Worm (Caenorhabditis elegans) whole organism, L2 larva: Measurements from ENCODE around the gene ZC53.1.

Experiments
- C34F6.9 ChIP-seq: fragments of 150-350 bp; optimal IDR thresholded peaks from 2 replicates; lab custom pipeline; 2014; ENCODE audit warnings: missing biosample characterization, missing genetic modification characterization
- R02D3.7 ChIP-seq: fragments of 150-350 bp; optimal IDR thresholded peaks from 2 replicates; lab custom pipeline; 2014; ENCODE audit warnings: missing biosample characterization, missing genetic modification characterization
- Y55F3AM.14 ChIP-seq: fragments of 200-800 bp; sonication (Bioruptor generic); optimal IDR thresholded peaks from 2 replicates; lab custom pipeline; 2018; ENCODE audit warnings: mild to moderate bottlenecking, missing genetic modification characterization, missing compliant biosample characterization
- ZK546.5 ChIP-seq: sonication (generic microtip); optimal IDR thresholded peaks from 2 replicates; lab custom pipeline; 2017; ENCODE audit warnings: missing biosample characterization, missing genetic modification characterization
- alr-1 ChIP-seq: fragments of 150-350 bp; optimal IDR thresholded peaks from 2 replicates; lab custom pipeline; 2014; ENCODE audit warnings: missing biosample characterization, missing genetic modification characterization
- aly-2 ChIP-seq: fragments of 150-350 bp; optimal IDR thresholded peaks from 2 replicates; lab custom pipeline; 2014; ENCODE audit warnings: missing biosample characterization, missing genetic modification characterization
- ama-1 ChIP-seq: fragments of 150-350 bp; optimal IDR thresholded peaks from 2 replicates; lab custom pipeline; 2018; ENCODE audit warnings: inconsistent platforms
- blmp-1 ChIP-seq: sonication (generic microtip); optimal IDR thresholded peaks from 2 replicates; lab custom pipeline; 2017; ENCODE audit warnings: missing genetic modification characterization, mild to moderate bottlenecking, missing compliant biosample characterization, antibody characterized with exemption, moderate library complexity; ENCODE audit not compliant: insufficient read depth
- crh-2 ChIP-seq: sonication (generic microtip); optimal IDR thresholded peaks from 2 replicates; lab custom pipeline; 2017; ENCODE audit warnings: missing biosample characterization, missing genetic modification characterization
- dmd-4 ChIP-seq: sonication (generic microtip); optimal IDR thresholded peaks from 2 replicates; lab custom pipeline; 2017; ENCODE audit warnings: missing biosample characterization, missing genetic modification characterization
- elt-1 ChIP-seq: fragments of 150-350 bp; optimal IDR thresholded peaks from 2 replicates; lab custom pipeline; 2014; ENCODE audit warnings: missing biosample characterization, missing genetic modification characterization
- elt-3 ChIP-seq: sonication (generic microtip); optimal IDR thresholded peaks from 2 replicates; lab custom pipeline; 2017; ENCODE audit warnings: missing biosample characterization, missing genetic modification characterization
- fos-1 ChIP-seq: fragments of 150-350 bp; optimal IDR thresholded peaks from 2 replicates; lab custom pipeline; 2014; ENCODE audit warnings: missing biosample characterization, missing genetic modification characterization
- gmeb-1 ChIP-seq: fragments of 150-350 bp; optimal IDR thresholded peaks from 2 replicates; lab custom pipeline; 2014; ENCODE audit warnings: missing biosample characterization, missing genetic modification characterization
- lin-11 ChIP-seq: fragments of 150-350 bp; sonication (generic microtip); optimal IDR thresholded peaks from 2 replicates; lab custom pipeline; 2014; ENCODE audit warnings: missing biosample characterization, missing genetic modification characterization, inconsistent platforms, mixed read lengths
- lin-13 ChIP-seq: fragments of 150-350 bp; optimal IDR thresholded peaks from 2 replicates; lab custom pipeline; 2014; ENCODE audit warnings: missing biosample characterization, missing genetic modification reagents, missing genetic modification characterization
- lin-39 ChIP-seq: fragments of 150-350 bp; optimal IDR thresholded peaks from 2 replicates; lab custom pipeline; 2014; ENCODE audit warnings: missing biosample characterization, missing genetic modification reagents, missing genetic modification characterization
- lsy-2 ChIP-seq, 2 experiments: fragments of 150-350 bp in 1 of 2; sonication (generic microtip) in 1 of 2; optimal IDR thresholded peaks; 2 replicates each; lab custom pipeline; 2014 to 2017; ENCODE audit warnings: missing biosample characterization in 2 of 2, missing genetic modification characterization in 2 of 2
- mab-5 ChIP-seq: fragments of 150-350 bp; optimal IDR thresholded peaks from 2 replicates; lab custom pipeline; 2014; ENCODE audit warnings: missing biosample characterization, missing genetic modification characterization
- mbf-1 ChIP-seq: sonication (generic microtip); optimal IDR thresholded peaks from 2 replicates; lab custom pipeline; 2017; ENCODE audit warnings: missing biosample characterization, missing genetic modification characterization
- nhr-10 ChIP-seq: sonication (generic microtip); optimal IDR thresholded peaks from 2 replicates; lab custom pipeline; 2017; ENCODE audit warnings: missing biosample characterization, missing genetic modification characterization
- nhr-11 ChIP-seq: fragments of 150-350 bp; optimal IDR thresholded peaks from 2 replicates; lab custom pipeline; 2014; ENCODE audit warnings: missing biosample characterization, missing genetic modification characterization
- nhr-12 ChIP-seq: fragments of 150-350 bp; optimal IDR thresholded peaks from 2 replicates; lab custom pipeline; 2014; ENCODE audit warnings: missing biosample characterization, missing genetic modification characterization
- nhr-129 ChIP-seq: fragments of 150-350 bp; optimal IDR thresholded peaks from 2 replicates; lab custom pipeline; 2014; ENCODE audit warnings: missing biosample characterization, missing genetic modification characterization
- nhr-21 ChIP-seq: fragments of 150-350 bp; optimal IDR thresholded peaks from 2 replicates; lab custom pipeline; 2014; ENCODE audit warnings: missing biosample characterization, missing genetic modification characterization
- nhr-23 ChIP-seq: fragments of 150-350 bp; optimal IDR thresholded peaks from 2 replicates; lab custom pipeline; 2014; ENCODE audit warnings: missing biosample characterization, missing genetic modification reagents, missing genetic modification characterization
- nhr-237 ChIP-seq: fragments of 150-350 bp; optimal IDR thresholded peaks from 2 replicates; lab custom pipeline; 2014; ENCODE audit warnings: missing biosample characterization, missing genetic modification characterization
- nhr-25 ChIP-seq: fragments of 150-350 bp; sonication (generic microtip); optimal IDR thresholded peaks from 3 replicates; lab custom pipeline; 2014; ENCODE audit warnings: missing biosample characterization, missing genetic modification characterization
- nhr-6 ChIP-seq: fragments of 150-350 bp; optimal IDR thresholded peaks from 2 replicates; lab custom pipeline; 2014; ENCODE audit warnings: missing biosample characterization, missing genetic modification characterization
- nhr-77 ChIP-seq: fragments of 150-350 bp; optimal IDR thresholded peaks from 2 replicates; lab custom pipeline; 2014; ENCODE audit warnings: missing biosample characterization, missing genetic modification characterization
- sem-4 ChIP-seq: fragments of 150-350 bp; optimal IDR thresholded peaks from 2 replicates; lab custom pipeline; 2014; ENCODE audit warnings: missing biosample characterization, missing genetic modification reagents, missing genetic modification characterization
- skn-1 ChIP-seq: sonication (generic microtip); optimal IDR thresholded peaks from 2 replicates; lab custom pipeline; 2017; ENCODE audit warnings: missing biosample characterization, missing genetic modification characterization
- sma-3 ChIP-seq: sonication (generic microtip); optimal IDR thresholded peaks from 2 replicates; lab custom pipeline; 2016; ENCODE audit warnings: missing genetic modification reagents, missing genetic modification characterization, missing compliant biosample characterization
- sma-9 ChIP-seq, 2 experiments: fragments of 150-350 bp in 1 of 2; sonication (generic microtip) in 1 of 2; optimal IDR thresholded peaks; 2 replicates each; lab custom pipeline; 2014 to 2016; ENCODE audit warnings: missing genetic modification characterization in 2 of 2, mild to moderate bottlenecking in 1 of 2, missing biosample characterization in 1 of 2, missing compliant biosample characterization in 1 of 2, missing genetic modification reagents in 1 of 2, moderate library complexity in 1 of 2
- snpc-4 ChIP-seq: fragments of 150-350 bp; optimal IDR thresholded peaks from 2 replicates; lab custom pipeline; 2014; ENCODE audit warnings: missing biosample characterization, missing genetic modification characterization
- unc-39 ChIP-seq: fragments of 150-350 bp; optimal IDR thresholded peaks from 2 replicates; lab custom pipeline; 2014; ENCODE audit warnings: missing biosample characterization, missing genetic modification characterization
- unc-55 ChIP-seq: fragments of 150-350 bp; sonication (generic microtip); optimal IDR thresholded peaks from 3 replicates; lab custom pipeline; 2014; ENCODE audit warnings: missing biosample characterization, missing genetic modification reagents, missing genetic modification characterization
- unc-62 ChIP-seq: fragments of 150-350 bp; optimal IDR thresholded peaks from 2 replicates; lab custom pipeline; 2014; ENCODE audit warnings: missing biosample characterization, missing genetic modification reagents, missing genetic modification characterization
- zag-1 ChIP-seq: fragments of 150-350 bp; optimal IDR thresholded peaks from 2 replicates; lab custom pipeline; 2014; ENCODE audit warnings: missing biosample characterization, missing genetic modification characterization
- ztf-1 ChIP-seq: fragments of 200-800 bp; sonication (Bioruptor generic); conservative IDR thresholded peaks from 2 replicates; pipeline ENCODE4 v1.3.6; 2022; ENCODE audit warnings: missing genetic modification characterization, missing compliant biosample characterization
- ztf-11 ChIP-seq: sonication (generic microtip); optimal IDR thresholded peaks from 2 replicates; lab custom pipeline; 2017; ENCODE audit warnings: missing biosample characterization, missing genetic modification characterization
- ztf-4 ChIP-seq: fragments of 150-350 bp; optimal IDR thresholded peaks from 2 replicates; lab custom pipeline; 2014; ENCODE audit warnings: missing biosample characterization, missing genetic modification characterization

Gene ZC53.1

ce11 chrX:1924138-1924537 lies 11.0 kb upstream of the ZC53.1 start, which contains the start of gene ZC53.2:
ZC53.2 (minus strand) TSS chrX:1924238.
- TF ChIP-seq gmeb-1 (tag; lab: Kevin White, UChicago) = no peak
- TF ChIP-seq nhr-21 (tag; lab: Kevin White, UChicago) = no peak
- no peak for TF ChIP-seq dmd-4 (tag; lab: Kevin White, UChicago)
- no peak for TF ChIP-seq ztf-4 (tag; lab: Kevin White, UChicago)
- no peak for TF ChIP-seq nhr-25 (tag; lab: Kevin White, UChicago)
- no peak for TF ChIP-seq sem-4 (tag; lab: Kevin White, UChicago)
- TF ChIP-seq unc-39 (tag; lab: Kevin White, UChicago) = no peak
- no peak for TF ChIP-seq unc-62 (GFP tag; lab: Kevin White, UChicago)
- TF ChIP-seq mbf-1 = no peak
- no peak for TF ChIP-seq nhr-77 (tag; lab: Kevin White, UChicago)
- no peak for TF ChIP-seq lin-13 (GFP tag; lab: Kevin White, UChicago)
- TF ChIP-seq, all 48 proteins: peak for 0

DNA sequence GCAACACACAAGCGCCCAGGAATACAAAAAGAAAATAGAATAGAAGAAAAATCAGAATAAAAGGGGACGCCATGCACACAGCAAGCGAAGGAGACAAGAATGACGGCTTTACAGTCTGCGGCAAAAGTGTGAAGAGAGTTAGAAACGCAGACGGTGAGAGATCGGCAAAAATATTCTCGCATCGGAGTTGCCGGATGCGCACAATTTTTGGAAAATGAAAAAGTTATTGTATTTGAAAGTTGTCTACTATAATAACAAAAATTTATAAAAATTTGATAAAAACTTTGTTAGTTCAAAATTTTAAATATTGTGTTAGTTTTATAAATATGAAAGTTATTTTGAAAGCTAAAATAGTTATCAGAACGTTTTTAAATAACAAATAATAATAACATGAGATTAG lies 9.1 kb upstream of the ZC53.1 start, which contains the start of gene ZC53.22:
ZC53.22 (minus strand) TSS at position 101 of the 400 bp plus-strand sequence.
- TF ChIP-seq elt-1 (tag; lab: Kevin White, UChicago) (no peak), C34F6.9 (tag; lab: Kevin White, UChicago) (no peak), crh-2 (tag; lab: Kevin White, UChicago) (no peak)

DNA sequence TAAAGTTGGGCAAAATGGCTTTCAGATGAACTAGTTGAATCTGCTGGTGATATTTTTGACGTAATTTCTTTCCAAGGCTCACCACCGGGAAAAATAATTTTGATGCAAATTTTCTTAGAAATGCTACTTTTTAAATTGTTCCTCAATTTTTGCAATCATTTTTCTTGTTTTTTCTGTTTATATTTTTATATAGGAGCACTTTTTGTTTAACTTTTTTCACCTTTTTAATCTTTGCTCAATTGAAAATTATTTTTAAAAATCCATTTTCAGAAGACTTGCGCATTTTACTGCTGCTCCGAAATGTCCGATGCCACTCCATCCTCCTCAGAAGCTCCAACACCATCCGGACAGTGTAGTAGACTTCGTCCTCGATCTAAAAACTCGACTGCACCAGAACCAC lies 4.0 kb upstream of the ZC53.1 start, which contains the start of gene dot-1.5:
dot-1.5 (plus strand) TSS at position 301 of the 400 bp plus-strand sequence.
- TF ChIP-seq unc-39 (tag; lab: Kevin White, UChicago) = no peak
- TF ChIP-seq mab-5 (tag; lab: Kevin White, UChicago) = no peak
- TF ChIP-seq ztf-1 = no peak
- no peak for TF ChIP-seq nhr-129 (tag; lab: Kevin White, UChicago)
- TF ChIP-seq unc-55 = no peak
- no peak for TF ChIP-seq gmeb-1 (tag; lab: Kevin White, UChicago)
- TF ChIP-seq sma-9 (GFP tag; optimal IDR thresholded peaks at IDR 0.05; lab: Kevin White, UChicago) = no peak
- no peak for TF ChIP-seq sma-9 (tag; optimal IDR thresholded peaks at IDR 0.05; lab: Kevin White, UChicago)
- TF ChIP-seq R02D3.7 (tag; lab: Kevin White, UChicago) = no peak
- no peak for TF ChIP-seq Y55F3AM.14 (GFP tag; lab: Kevin White, UChicago)
- TF ChIP-seq nhr-10 (tag; lab: Kevin White, UChicago) = no peak
- no peak for TF ChIP-seq nhr-23 (tag; lab: Kevin White, UChicago)
- no peak for TF ChIP-seq nhr-21 (tag; lab: Kevin White, UChicago)

DNA sequence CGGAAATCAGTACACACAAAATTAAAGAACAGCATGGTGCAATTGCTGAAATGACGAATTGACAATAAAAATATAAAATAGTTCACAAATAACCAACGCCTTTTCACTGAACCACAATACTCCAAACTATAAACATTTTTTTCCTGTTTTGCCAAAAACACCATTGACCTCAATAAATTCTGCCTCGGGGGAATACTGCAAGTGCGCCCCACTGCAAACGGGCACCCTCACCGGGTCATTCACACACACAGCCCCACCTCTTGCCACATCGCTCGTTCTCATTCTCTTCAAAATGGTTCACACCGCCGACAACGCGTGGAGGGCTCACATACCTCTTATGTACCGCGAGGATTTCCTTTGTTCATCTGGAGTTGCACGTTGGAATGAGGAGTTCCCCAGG lies 1.9 kb upstream of the ZC53.1 start, which contains the start of gene rgs-9:
rgs-9 (plus strand) TSS at position 237 of the 400 bp plus-strand sequence.
- no peak for TF ChIP-seq alr-1
- no peak for TF ChIP-seq lsy-2 (tag; optimal IDR thresholded peaks at IDR 0.05; lab: Kevin White, UChicago)
- TF ChIP-seq ztf-11 = no peak
- no peak for TF ChIP-seq skn-1 (tag; lab: Kevin White, UChicago)
- no peak for TF ChIP-seq unc-62 (GFP tag; lab: Kevin White, UChicago)
- TF ChIP-seq blmp-1 (tag; lab: Kevin White, UChicago) = no peak
- no peak for TF ChIP-seq crh-2 (tag; lab: Kevin White, UChicago)

ce11 chrX:1909353-1909752 lies 3.8 kb downstream of the ZC53.1 start:
- TF ChIP-seq ZK546.5 (tag; lab: Kevin White, UChicago) (peak; percentile 4), mab-5 (tag; lab: Kevin White, UChicago) (peak; percentile 89), sma-3 (GFP tag; lab: Kevin White, UChicago) (peak; percentile 83), alr-1 (no peak), nhr-237 (tag; lab: Kevin White, UChicago) (peak; percentile 82), lin-11 (tag; lab: Kevin White, UChicago) (peak; percentile 84), dmd-4 (tag; lab: Kevin White, UChicago) (no peak), R02D3.7 (tag; lab: Kevin White, UChicago) (peak; percentile 18), fos-1 (tag; lab: Kevin White, UChicago) (peak; percentile 48), lin-13 (GFP tag; lab: Kevin White, UChicago) (no peak), nhr-23 (tag; lab: Kevin White, UChicago) (no peak), nhr-6 (tag; lab: Kevin White, UChicago) (peak; percentile 39), sem-4 (tag; lab: Kevin White, UChicago) (peak; percentile 55), nhr-12 (tag; lab: Kevin White, UChicago) (no peak), snpc-4 (tag; lab: Kevin White, UChicago) (peak; percentile 77), lin-39 (tag; lab: Kevin White, UChicago) (no peak), lsy-2 (tag; optimal IDR thresholded peaks at IDR 0.05; lab: Kevin White, UChicago) (peak in 1 of 2 experiments; percentile 91), nhr-10 (tag; lab: Kevin White, UChicago) (peak; percentile 87), aly-2 (tag; lab: Kevin White, UChicago) (no peak), mbf-1 (peak; percentile 37), zag-1 (tag; lab: Kevin White, UChicago) (peak; percentile 55), nhr-11 (tag; lab: Kevin White, UChicago) (no peak), blmp-1 (tag; lab: Kevin White, UChicago) (peak; percentile 15), elt-3 (tag; lab: Kevin White, UChicago) (no peak), ama-1 (lab: Kevin White, UChicago) (no peak), C34F6.9 (tag; lab: Kevin White, UChicago) (peak; percentile 56), nhr-21 (tag; lab: Kevin White, UChicago) (peak; percentile 77), unc-62 (GFP tag; lab: Kevin White, UChicago) (no peak), ztf-11 (no peak), nhr-129 (tag; lab: Kevin White, UChicago) (peak; percentile 82), skn-1 (tag; lab: Kevin White, UChicago) (no peak)
